Worm (Caenorhabditis elegans) whole organism, late embryonic: ENCODE measurements around the gene B0334.4.

Experiments
- C38D4.7 ChIP-seq: fragments of 200-800 bp; sonication (Bioruptor generic); optimal IDR thresholded peaks from 2 replicates; lab custom pipeline; 2018; ENCODE audit warnings: mild to moderate bottlenecking, missing genetic modification characterization, moderate library complexity, missing compliant biosample characterization
- F13H6.1 ChIP-seq: sonication (generic microtip); optimal IDR thresholded peaks from 2 replicates; lab custom pipeline; 2016; ENCODE audit warnings: missing genetic modification characterization, missing compliant biosample characterization
- ama-1 ChIP-seq: fragments of 150-350 bp; optimal IDR thresholded peaks from 2 replicates; lab custom pipeline; 2014
- ceh-9 ChIP-seq: sonication (generic microtip); optimal IDR thresholded peaks from 2 replicates; lab custom pipeline; 2016; ENCODE audit warnings: mild to moderate bottlenecking, missing genetic modification characterization, inconsistent platforms, missing compliant biosample characterization
- dmd-4 ChIP-seq: sonication (generic microtip); optimal IDR thresholded peaks from 2 replicates; lab custom pipeline; 2016; ENCODE audit warnings: borderline replicate concordance, missing genetic modification characterization, missing compliant biosample characterization
- dve-1 ChIP-seq: sonication (generic microtip); optimal IDR thresholded peaks from 2 replicates; lab custom pipeline; 2017; ENCODE audit warnings: antibody characterized with exemption, mild to moderate bottlenecking, missing genetic modification characterization, missing compliant biosample characterization
- elt-4 ChIP-seq: sonication (generic microtip); optimal IDR thresholded peaks from 2 replicates; lab custom pipeline; 2016; ENCODE audit warnings: missing genetic modification characterization, missing compliant biosample characterization
- lin-11 ChIP-seq: fragments of 200-800 bp; sonication (Bioruptor generic); optimal IDR thresholded peaks from 2 replicates; lab custom pipeline; 2018; ENCODE audit warnings: mild to moderate bottlenecking, missing genetic modification characterization, missing compliant biosample characterization
- nhr-11 ChIP-seq: fragments of 150-350 bp; optimal IDR thresholded peaks from 2 replicates; lab custom pipeline; 2014; ENCODE audit warnings: missing biosample characterization, missing genetic modification characterization
- unc-42 ChIP-seq: sonication (generic microtip); optimal IDR thresholded peaks from 2 replicates; lab custom pipeline; 2016; ENCODE audit warnings: missing genotype, missing genetic modification characterization, missing compliant biosample characterization
- unc-86 ChIP-seq: sonication (generic microtip); optimal IDR thresholded peaks from 2 replicates; lab custom pipeline; 2016; ENCODE audit warnings: missing genetic modification characterization, missing compliant biosample characterization
- ztf-16 ChIP-seq: sonication (generic microtip); optimal IDR thresholded peaks from 2 replicates; lab custom pipeline; 2017; ENCODE audit warnings: missing genetic modification characterization, missing compliant biosample characterization

DNA sequence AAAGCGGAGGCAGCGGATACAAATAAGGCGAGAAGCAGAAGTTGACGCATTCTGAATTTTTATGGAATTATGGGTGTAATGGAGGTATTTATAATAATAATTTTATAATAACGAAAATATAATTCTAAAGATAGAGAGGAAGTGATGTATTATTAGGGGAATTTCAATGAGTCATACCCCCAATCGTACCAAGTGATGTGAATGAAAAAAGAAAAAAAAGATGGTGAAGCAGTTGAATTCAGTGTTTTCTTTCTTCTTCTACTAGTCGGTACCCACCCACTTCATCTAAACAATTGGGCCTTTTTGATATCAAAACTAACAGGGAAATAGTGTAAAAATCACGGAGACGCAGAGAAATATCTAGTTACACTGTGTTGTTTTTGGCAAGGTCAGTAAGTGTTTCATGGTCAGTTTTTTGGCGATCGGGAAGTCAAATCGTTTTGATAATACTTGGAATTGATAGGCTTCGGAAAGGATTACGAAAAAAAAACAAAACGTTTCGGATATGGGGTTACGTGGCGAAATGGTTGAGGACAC, 8.7 kb upstream of the B0334.4 start, which contains the start of gene ttr-18:
- TF ChIP-seq elt-4 (tag; lab: Kevin White, UChicago) = no peak
- no peak for TF ChIP-seq C38D4.7 (GFP tag; lab: Kevin White, UChicago)
- no peak for TF ChIP-seq lin-11
- no peak for TF ChIP-seq F13H6.1 (tag; lab: Kevin White, UChicago)
- no peak for TF ChIP-seq dve-1 (tag; lab: Kevin White, UChicago)
- TF ChIP-seq nhr-11 = no peak
- no peak for TF ChIP-seq unc-42 (tag; lab: Kevin White, UChicago)
- no peak for TF ChIP-seq unc-86 (tag; lab: Kevin White, UChicago)
- TF ChIP-seq ama-1 (lab: Kevin White, UChicago) = no peak
- TF ChIP-seq ceh-9 (tag; lab: Kevin White, UChicago) = no peak
- TF ChIP-seq dmd-4 (tag; lab: Kevin White, UChicago) = no peak
- no peak for TF ChIP-seq ztf-16 (tag; lab: Kevin White, UChicago)
